Worm (Caenorhabditis elegans) whole organism, mixed stage, embryonic: ENCODE results near the gene nlp-53.

ENCODE experiments used
- M03D4.4 ChIP-seq: sonication (generic microtip); optimal IDR thresholded peaks from 2 replicates; lab custom pipeline; 2017; ENCODE audit warnings: mild to moderate bottlenecking, missing genetic modification characterization, missing compliant biosample characterization
- bed-3 ChIP-seq: fragments of 200-800 bp; sonication (Bioruptor generic); optimal IDR thresholded peaks from 3 replicates; lab custom pipeline; 2018; ENCODE audit warnings: mild to moderate bottlenecking, missing genetic modification characterization, moderate library complexity, missing compliant biosample characterization
- blmp-1 ChIP-seq: fragments of 150-350 bp; optimal IDR thresholded peaks from 2 replicates; lab custom pipeline; 2014; ENCODE audit warnings: missing biosample characterization, missing genetic modification characterization
- ceh-39 ChIP-seq: fragments of 150-350 bp; optimal IDR thresholded peaks from 2 replicates; lab custom pipeline; 2014; ENCODE audit warnings: missing biosample characterization, missing genetic modification characterization
- ceh-43 ChIP-seq: fragments of 200-800 bp; sonication (Bioruptor generic); optimal IDR thresholded peaks from 2 replicates; lab custom pipeline; 2018; ENCODE audit warnings: mild to moderate bottlenecking, missing genetic modification characterization, moderate library complexity, missing compliant biosample characterization
- ceh-83 ChIP-seq: fragments of 200-800 bp; sonication (Bioruptor generic); optimal IDR thresholded peaks from 2 replicates; lab custom pipeline; 2018; ENCODE audit warnings: mild to moderate bottlenecking, missing genetic modification characterization, missing compliant biosample characterization
- ces-1 ChIP-seq: fragments of 150-350 bp; optimal IDR thresholded peaks from 2 replicates; lab custom pipeline; 2014; ENCODE audit warnings: missing biosample characterization, missing genetic modification reagents, missing genetic modification characterization
- cnd-1 ChIP-seq: fragments of 200-800 bp; sonication (Bioruptor generic); optimal IDR thresholded peaks from 2 replicates; lab custom pipeline; 2018; ENCODE audit warnings: mild to moderate bottlenecking, missing genetic modification characterization, missing compliant biosample characterization
- drap-1 ChIP-seq: fragments of 200-800 bp; sonication (Bioruptor generic); optimal IDR thresholded peaks from 3 replicates; lab custom pipeline; 2018; ENCODE audit warnings: mild to moderate bottlenecking, missing genetic modification characterization, missing compliant biosample characterization
- elt-1 ChIP-seq: sonication (generic microtip); optimal IDR thresholded peaks from 2 replicates; lab custom pipeline; 2017; ENCODE audit warnings: missing genetic modification characterization, mild to moderate bottlenecking, missing compliant biosample characterization, antibody characterized with exemption, moderate library complexity, borderline replicate concordance; ENCODE audit not compliant: insufficient read depth
- elt-3 ChIP-seq: fragments of 150-350 bp; optimal IDR thresholded peaks from 2 replicates; lab custom pipeline; 2014; ENCODE audit warnings: missing biosample characterization, missing genetic modification characterization
- flh-1 ChIP-seq: fragments of 200-800 bp; sonication (Bioruptor generic); optimal IDR thresholded peaks from 2 replicates; lab custom pipeline; 2018; ENCODE audit warnings: mild to moderate bottlenecking, missing genetic modification characterization, moderate library complexity, missing compliant biosample characterization
- ham-2 ChIP-seq: fragments of 200-800 bp; sonication (Bioruptor generic); optimal IDR thresholded peaks from 2 replicates; lab custom pipeline; 2018; ENCODE audit warnings: mild to moderate bottlenecking, missing genetic modification characterization, missing compliant biosample characterization
- hlh-1 ChIP-seq: fragments of 150-350 bp; optimal IDR thresholded peaks from 2 replicates; lab custom pipeline; 2014; ENCODE audit warnings: missing biosample characterization, missing genetic modification reagents, missing genetic modification characterization
- lin-13 ChIP-seq: fragments of 150-350 bp; optimal IDR thresholded peaks from 2 replicates; lab custom pipeline; 2014; ENCODE audit warnings: missing biosample characterization, missing genetic modification characterization
- lin-32 ChIP-seq: fragments of 200-800 bp; sonication (Bioruptor generic); optimal IDR thresholded peaks from 2 replicates; lab custom pipeline; 2018; ENCODE audit warnings: mild to moderate bottlenecking, missing genetic modification characterization, missing compliant biosample characterization
- lsy-2 ChIP-seq: fragments of 150-350 bp; optimal IDR thresholded peaks from 2 replicates; lab custom pipeline; 2014; ENCODE audit warnings: missing biosample characterization, missing genetic modification characterization
- mab-5 ChIP-seq: fragments of 150-350 bp; optimal IDR thresholded peaks from 2 replicates; lab custom pipeline; 2014; ENCODE audit warnings: missing biosample characterization, missing genetic modification characterization
- mep-1 ChIP-seq: fragments of 150-350 bp; optimal IDR thresholded peaks from 2 replicates; lab custom pipeline; 2017; ENCODE audit warnings: missing biosample characterization, missing genetic modification reagents, missing genetic modification characterization, inconsistent platforms
- nhr-12 ChIP-seq: fragments of 150-350 bp; optimal IDR thresholded peaks from 2 replicates; lab custom pipeline; 2014; ENCODE audit warnings: missing biosample characterization, missing genetic modification characterization
- nhr-2 ChIP-seq: fragments of 150-350 bp; optimal IDR thresholded peaks from 2 replicates; lab custom pipeline; 2014; ENCODE audit warnings: missing biosample characterization, missing genetic modification characterization
- nhr-237 ChIP-seq: fragments of 150-350 bp; optimal IDR thresholded peaks from 2 replicates; lab custom pipeline; 2014; ENCODE audit warnings: missing biosample characterization, missing genetic modification characterization
- nhr-28 ChIP-seq: fragments of 150-350 bp; optimal IDR thresholded peaks from 2 replicates; lab custom pipeline; 2014; ENCODE audit warnings: missing biosample characterization, missing genetic modification characterization
- nhr-76 ChIP-seq: sonication (generic microtip); optimal IDR thresholded peaks from 2 replicates; lab custom pipeline; 2017; ENCODE audit warnings: missing biosample characterization, missing genetic modification characterization
- pha-4 ChIP-seq: fragments of 150-350 bp; optimal IDR thresholded peaks from 2 replicates; lab custom pipeline; 2018; ENCODE audit warnings: missing biosample characterization, missing genetic modification reagents, missing genetic modification characterization
- sem-2 ChIP-seq: fragments of 200-800 bp; sonication (Bioruptor generic); optimal IDR thresholded peaks from 2 replicates; lab custom pipeline; 2018; ENCODE audit warnings: mild to moderate bottlenecking, missing genetic modification characterization, missing compliant biosample characterization
- snpc-4 ChIP-seq: fragments of 150-350 bp; optimal IDR thresholded peaks from 2 replicates; lab custom pipeline; 2014; ENCODE audit warnings: missing biosample characterization, missing genetic modification characterization
- sptf-1 ChIP-seq: sonication (generic microtip); optimal IDR thresholded peaks from 2 replicates; lab custom pipeline; 2017; ENCODE audit warnings: mild to moderate bottlenecking, missing genetic modification characterization, moderate library complexity, missing compliant biosample characterization
- tbx-8 ChIP-seq: fragments of 200-800 bp; sonication (Bioruptor generic); optimal IDR thresholded peaks from 2 replicates; lab custom pipeline; 2018; ENCODE audit warnings: mild to moderate bottlenecking, missing genetic modification characterization, moderate library complexity, missing compliant biosample characterization
- unc-120 ChIP-seq: sonication (generic microtip); optimal IDR thresholded peaks from 2 replicates; lab custom pipeline; 2017; ENCODE audit warnings: missing genetic modification characterization, missing compliant biosample characterization; ENCODE audit not compliant: poor library complexity, severe bottlenecking
- unc-39 ChIP-seq: fragments of 150-350 bp; optimal IDR thresholded peaks from 2 replicates; lab custom pipeline; 2014; ENCODE audit warnings: missing biosample characterization, missing genetic modification characterization
- unc-62 ChIP-seq: fragments of 150-350 bp; optimal IDR thresholded peaks from 2 replicates; lab custom pipeline; 2014; ENCODE audit warnings: missing biosample characterization, missing genetic modification reagents, missing genetic modification characterization
- zip-8 ChIP-seq: fragments of 150-350 bp; optimal IDR thresholded peaks from 2 replicates; lab custom pipeline; 2014; ENCODE audit warnings: missing biosample characterization, missing genetic modification characterization
- ztf-11 ChIP-seq: fragments of 150-350 bp; optimal IDR thresholded peaks from 2 replicates; lab custom pipeline; 2014; ENCODE audit warnings: missing biosample characterization, missing genetic modification characterization

nlp-53 gene

ce11 chrX:13618574-13618973, at the start of gene nlp-53:
nlp-53 (plus strand) TSS chrX:13618874.
- TF ChIP-seq nhr-12 (tag; lab: Kevin White, UChicago) (no peak), ces-1 (GFP tag; lab: Kevin White, UChicago) (no peak), ceh-39 (no peak), ztf-11 (no peak), nhr-28 (no peak), unc-120 (tag; lab: Kevin White, UChicago) (no peak), nhr-2 (tag; lab: Kevin White, UChicago) (no peak), cnd-1 (tag; lab: Kevin White, UChicago) (no peak), bed-3 (no peak), elt-1 (no peak), nhr-237 (tag; lab: Kevin White, UChicago) (no peak), lin-32 (no peak)

ce11 chrX:13569854-13570253, 48.8 kb upstream of the nlp-53 start, which contains the start of gene R01E6.7:
R01E6.7 (minus strand) TSS chrX:13569954.
- no peak for TF ChIP-seq nhr-12 (tag; lab: Kevin White, UChicago)
- no peak for TF ChIP-seq sptf-1 (tag; lab: Kevin White, UChicago)
- TF ChIP-seq sem-2 (GFP tag; lab: Kevin White, UChicago), result no peak
- no peak for TF ChIP-seq pha-4 (tag; lab: Kevin White, UChicago)
- TF ChIP-seq mep-1, result no peak
- TF ChIP-seq snpc-4 (tag; lab: Kevin White, UChicago), result no peak
- TF ChIP-seq unc-39 (tag; lab: Kevin White, UChicago), result no peak
- TF ChIP-seq blmp-1 (tag; lab: Kevin White, UChicago), result no peak
- no peak for TF ChIP-seq nhr-76 (tag; lab: Kevin White, UChicago)
- no peak for TF ChIP-seq unc-120 (tag; lab: Kevin White, UChicago)
- no peak for TF ChIP-seq lin-32
- TF ChIP-seq flh-1, result no peak
- no peak for TF ChIP-seq ham-2 (GFP tag; lab: Kevin White, UChicago)
- TF ChIP-seq nhr-2 (tag; lab: Kevin White, UChicago), result no peak
- TF ChIP-seq elt-3, result no peak
- TF ChIP-seq M03D4.4 (tag; lab: Kevin White, UChicago), result no peak
- TF ChIP-seq bed-3, result no peak
- no peak for TF ChIP-seq ceh-43 (GFP tag; lab: Kevin White, UChicago)
- TF ChIP-seq hlh-1 (tag; lab: Kevin White, UChicago), result no peak
- no peak for TF ChIP-seq nhr-237 (tag; lab: Kevin White, UChicago)

- TF ChIP-seq drap-1 (GFP tag; lab: Kevin White, UChicago) (no peak), nhr-28 (no peak), lin-13 (tag; lab: Kevin White, UChicago) (no peak), ceh-43 (GFP tag; lab: Kevin White, UChicago) (no peak), ham-2 (GFP tag; lab: Kevin White, UChicago) (no peak), snpc-4 (tag; lab: Kevin White, UChicago) (no peak), mep-1 (no peak)
These were observed 44.6 kb upstream of the nlp-53 start for ce11 chrX:13574029-13574428.

- no peak for TF ChIP-seq tbx-8
- no peak for TF ChIP-seq elt-1
- TF ChIP-seq lin-32, result no peak
- TF ChIP-seq ceh-39, result no peak
- TF ChIP-seq mep-1, result no peak
- no peak for TF ChIP-seq ceh-83 (GFP tag; lab: Kevin White, UChicago)
- no peak for TF ChIP-seq ces-1 (GFP tag; lab: Kevin White, UChicago)
- no peak for TF ChIP-seq ceh-43 (GFP tag; lab: Kevin White, UChicago)
- no peak for TF ChIP-seq pha-4 (tag; lab: Kevin White, UChicago)
- TF ChIP-seq nhr-2 (tag; lab: Kevin White, UChicago), result no peak
- TF ChIP-seq ham-2 (GFP tag; lab: Kevin White, UChicago), result no peak
- no peak for TF ChIP-seq snpc-4 (tag; lab: Kevin White, UChicago)
- no peak for TF ChIP-seq flh-1
- TF ChIP-seq cnd-1 (tag; lab: Kevin White, UChicago), result no peak
- no peak for TF ChIP-seq drap-1 (GFP tag; lab: Kevin White, UChicago)
- no peak for TF ChIP-seq unc-62 (GFP tag; lab: Kevin White, UChicago)
- no peak for TF ChIP-seq nhr-76 (tag; lab: Kevin White, UChicago)
- no peak for TF ChIP-seq sptf-1 (tag; lab: Kevin White, UChicago)
These were observed 40.2 kb upstream of the nlp-53 start, which contains the start of gene F54B11.11 for ce11 chrX:13578483-13578882. F54B11.11 (plus strand) TSS chrX:13578783.

ce11 chrX:13581820-13582219, 36.9 kb upstream of the nlp-53 start, which contains the start of gene F54B11.10:
F54B11.10 (plus strand) TSS chrX:13582120.
- TF ChIP-seq ceh-83 (GFP tag; lab: Kevin White, UChicago), result no peak
- no peak for TF ChIP-seq unc-120 (tag; lab: Kevin White, UChicago)
- no peak for TF ChIP-seq elt-1
- TF ChIP-seq zip-8 (tag; lab: Kevin White, UChicago), result no peak
- no peak for TF ChIP-seq sem-2 (GFP tag; lab: Kevin White, UChicago)
- no peak for TF ChIP-seq tbx-8
- TF ChIP-seq drap-1 (GFP tag; lab: Kevin White, UChicago), result no peak
- TF ChIP-seq cnd-1 (tag; lab: Kevin White, UChicago), result no peak
- no peak for TF ChIP-seq nhr-28
- TF ChIP-seq mab-5 (tag; lab: Kevin White, UChicago), result no peak
- no peak for TF ChIP-seq nhr-76 (tag; lab: Kevin White, UChicago)
- TF ChIP-seq ztf-11, result no peak
- no peak for TF ChIP-seq ceh-43 (GFP tag; lab: Kevin White, UChicago)
- TF ChIP-seq lsy-2 (tag; lab: Kevin White, UChicago), result no peak
- no peak for TF ChIP-seq snpc-4 (tag; lab: Kevin White, UChicago)
- no peak for TF ChIP-seq pha-4 (tag; lab: Kevin White, UChicago)
- no peak for TF ChIP-seq flh-1
- TF ChIP-seq unc-62 (GFP tag; lab: Kevin White, UChicago), result no peak
- TF ChIP-seq blmp-1 (tag; lab: Kevin White, UChicago), result no peak
- no peak for TF ChIP-seq M03D4.4 (tag; lab: Kevin White, UChicago)
